Worm (Caenorhabditis elegans): ENCODE data around the gene col-148.

Gene col-148

DNA sequence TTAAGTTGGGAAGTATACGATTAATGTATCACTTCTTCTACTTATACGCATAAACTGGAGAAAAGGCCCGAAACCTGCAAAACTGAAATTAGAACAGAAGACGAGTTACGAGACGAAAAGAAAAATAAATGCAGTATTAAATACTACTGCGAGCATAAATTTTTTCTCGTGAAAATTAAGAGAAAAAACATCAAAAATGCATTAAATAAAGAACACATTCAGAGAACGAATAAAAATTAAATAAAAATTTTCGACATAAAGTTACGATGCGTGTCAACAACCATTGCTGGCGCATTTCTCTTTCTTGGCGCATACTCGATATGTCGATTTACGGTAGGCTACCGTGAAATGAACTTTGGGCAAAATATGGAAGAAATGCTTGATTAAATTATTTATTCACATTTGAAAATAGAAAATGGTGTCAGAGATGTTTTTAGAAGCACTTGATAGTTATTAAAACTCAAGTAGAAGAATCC lies 36.7 kb upstream of the col-148 start, which contains the start of the genes ZK856.19 and ZK856.11 (continued):
- peak; percentile 75 for TF ChIP-seq nhr-19 (GFP tag; conservative IDR thresholded peaks at IDR 0.05)
- peak; percentile 88 for TF ChIP-seq mep-1 (tag; optimal IDR thresholded peaks at IDR 0.05)
- peak; percentile 55; the same call in 1 of the 2 replicates for TF ChIP-seq grh-1 (GFP tag; IDR thresholded peaks at IDR 0.05)
- TF ChIP-seq ces-1 (GFP tag; optimal IDR thresholded peaks at IDR 0.05), result no peak
- TF ChIP-seq pax-3 (tag; optimal IDR thresholded peaks at IDR 0.05), result no peak
- no peak for TF ChIP-seq egl-13 (tag; optimal IDR thresholded peaks at IDR 0.05)
- peak; percentile 78 for TF ChIP-seq nhr-90 (tag; optimal IDR thresholded peaks at IDR 0.05; ENCODE audit: poor library complexity)
- TF ChIP-seq ceh-63 (GFP tag; optimal IDR thresholded peaks at IDR 0.05), result no peak
- TF ChIP-seq nhr-237 (tag; optimal IDR thresholded peaks at IDR 0.05), result no peak

DNA sequence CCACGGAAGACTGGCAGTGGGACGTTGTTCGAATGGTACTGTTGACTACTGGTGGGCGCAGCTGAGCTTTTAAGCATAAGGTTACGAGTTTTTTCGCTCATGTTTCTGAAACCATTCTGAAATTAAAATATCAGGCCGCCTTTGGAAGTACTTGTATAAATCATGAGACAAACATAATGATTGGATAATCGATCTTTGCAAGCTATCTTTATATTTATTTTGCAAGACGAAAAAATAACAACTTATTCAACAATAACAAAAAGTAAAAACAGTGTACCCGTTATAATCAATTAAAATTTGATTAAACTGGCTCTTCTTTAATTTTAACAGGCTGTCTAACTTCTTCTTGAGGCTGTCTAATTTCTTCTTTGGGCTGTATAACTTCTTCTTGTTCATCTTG lies 36.1 kb upstream of the col-148 start, which contains the start of gene ZK856.16:
Gene ZK856.16, minus strand, starts transcription at position 101 of the 400 bp plus-strand sequence.
- no peak for TF ChIP-seq ceh-88 (GFP tag; IDR thresholded peaks at IDR 0.05)

DNA sequence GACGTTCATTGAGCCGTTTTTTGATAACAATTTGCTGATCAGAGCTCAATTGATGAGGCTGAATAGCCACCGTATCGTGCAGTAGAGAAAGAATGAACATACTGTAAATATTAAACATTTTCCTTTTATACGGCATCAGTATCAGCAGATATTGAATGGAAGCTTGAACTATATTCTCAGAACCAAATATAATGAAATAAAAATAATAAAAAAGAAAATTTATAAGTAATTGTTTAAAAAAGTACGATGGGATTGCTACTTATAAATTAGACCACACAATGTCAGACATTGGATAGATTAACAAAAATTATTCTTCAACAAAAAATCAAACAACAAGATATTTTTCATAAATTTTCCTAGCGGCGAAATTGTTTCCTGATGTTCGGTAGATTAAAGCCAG lies 35.1 kb upstream of the col-148 start, which contains the start of gene rpc-25:
Gene rpc-25, minus strand, starts transcription at position 101 of the 400 bp plus-strand sequence.
- no peak for TF ChIP-seq mab-9 (GFP tag; IDR thresholded peaks at IDR 0.05)
- no peak for TF ChIP-seq C34B4.2 (tag; optimal IDR thresholded peaks at IDR 0.05)
- no peak for TF ChIP-seq zip-4 (GFP tag; optimal IDR thresholded peaks at IDR 0.05)
- TF ChIP-seq mdl-1 (tag; optimal IDR thresholded peaks at IDR 0.05), result no peak
- TF ChIP-seq nhr-76 (tag; optimal IDR thresholded peaks at IDR 0.05), result no peak
- TF ChIP-seq ceh-63 (GFP tag; optimal IDR thresholded peaks at IDR 0.05), result no peak
- no peak for TF ChIP-seq hlh-17 (GFP tag; optimal IDR thresholded peaks at IDR 0.05; ENCODE audit: borderline replicate concordance)
- no peak for TF ChIP-seq nhr-28 (tag; optimal IDR thresholded peaks at IDR 0.05)

DNA sequence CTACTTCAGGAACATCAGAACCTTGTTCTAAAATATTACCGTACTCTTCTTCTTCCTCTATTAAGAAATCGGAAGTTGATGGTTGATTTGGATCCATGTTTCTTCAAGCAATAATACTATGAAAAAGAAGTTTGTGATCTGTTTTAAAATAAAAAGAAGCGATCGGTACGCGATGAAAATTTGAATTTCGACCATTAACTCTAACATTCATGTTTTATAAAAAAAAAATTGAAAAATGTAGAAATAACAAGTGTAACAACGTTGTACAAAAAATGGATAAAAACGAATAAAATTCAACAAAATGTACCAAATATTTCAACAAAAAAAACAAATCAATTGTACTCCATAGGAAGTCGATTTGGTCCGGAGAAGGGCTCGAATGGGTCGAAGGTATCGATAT lies 31.3 kb upstream of the col-148 start, which contains the start of gene tftc-3:
Gene tftc-3, minus strand, starts transcription at position 101 of the 400 bp plus-strand sequence.
- TF ChIP-seq tbx-2 (tag; optimal IDR thresholded peaks at IDR 0.05) (no peak), fkh-8 (tag; optimal IDR thresholded peaks at IDR 0.05) (no peak)

DNA sequence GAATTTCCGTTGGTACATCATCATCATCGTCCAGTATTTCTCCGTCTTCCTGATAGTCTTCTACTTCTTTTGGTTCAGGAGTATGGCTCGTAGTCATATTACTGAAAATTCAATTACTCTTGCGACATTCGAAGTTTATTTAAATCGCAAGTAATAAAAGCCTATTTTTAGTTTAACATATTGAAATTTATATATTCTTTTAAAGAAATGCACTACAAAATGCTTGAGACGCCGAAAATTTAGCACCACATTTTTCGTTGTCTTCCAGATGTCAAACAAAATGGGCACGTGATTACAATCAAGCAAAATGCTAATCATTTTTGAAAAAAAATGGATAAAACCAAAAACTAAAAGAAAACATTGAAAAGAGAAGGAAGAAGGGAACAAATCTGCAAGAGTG lies 29.5 kb upstream of the col-148 start, which contains the start of gene zhit-3:
Gene zhit-3, minus strand, starts transcription at position 101 of the 400 bp plus-strand sequence.
- no peak for TF ChIP-seq pqm-1 (tag; optimal IDR thresholded peaks at IDR 0.05)
- no peak for TF ChIP-seq lir-3 (tag; optimal IDR thresholded peaks at IDR 0.05; ENCODE audit: poor library complexity)
- no peak for TF ChIP-seq unc-62 (GFP tag; optimal IDR thresholded peaks at IDR 0.05)
- TF ChIP-seq ceh-90 (tag; optimal IDR thresholded peaks at IDR 0.05), result no peak
- no peak for TF ChIP-seq egl-27 (tag; optimal IDR thresholded peaks at IDR 0.05)
- TF ChIP-seq rnt-1 (tag; optimal IDR thresholded peaks at IDR 0.05), result no peak
- no peak for TF ChIP-seq ceh-63 (GFP tag; optimal IDR thresholded peaks at IDR 0.05)
- no peak for TF ChIP-seq nhr-85 (tag)
- no peak for TF ChIP-seq egl-13 (tag; optimal IDR thresholded peaks at IDR 0.05)
- no peak for TF ChIP-seq fkh-8 (tag; optimal IDR thresholded peaks at IDR 0.05)
- TF ChIP-seq lin-13 (GFP tag; optimal IDR thresholded peaks at IDR 0.05), result no peak
- TF ChIP-seq sptf-1 (tag; optimal IDR thresholded peaks at IDR 0.05), result no peak
- no peak for TF ChIP-seq mef-2 (tag; optimal IDR thresholded peaks at IDR 0.05)
- TF ChIP-seq efl-3 (GFP tag; optimal IDR thresholded peaks at IDR 0.05), result no peak
- no peak for TF ChIP-seq ceh-88 (GFP tag; IDR thresholded peaks at IDR 0.05)
- TF ChIP-seq efl-1 (optimal IDR thresholded peaks at IDR 0.05), result no peak
- no peak for TF ChIP-seq efl-1 (GFP tag; optimal IDR thresholded peaks at IDR 0.05 in 1 of 2)

DNA sequence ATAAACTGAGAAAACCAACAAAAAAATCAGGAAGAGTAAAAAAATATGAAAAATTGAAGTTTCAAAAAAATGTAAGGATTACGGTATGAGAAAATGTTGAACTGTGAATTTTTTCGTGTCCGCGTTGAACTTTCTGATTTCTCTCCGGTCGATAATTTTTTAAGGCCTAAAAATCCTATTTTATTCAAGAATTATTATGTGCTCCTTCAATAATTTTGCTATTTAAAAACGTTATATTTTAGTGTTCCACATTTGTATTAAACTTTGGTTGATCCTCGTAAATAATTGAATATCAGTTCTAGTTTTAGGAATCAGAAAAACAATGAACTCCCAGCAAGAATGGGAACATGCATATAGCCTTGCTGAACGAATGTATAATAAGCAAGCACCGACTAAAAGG lies 28.9 kb upstream of the col-148 start, which contains the start of gene hpo-40:
Gene hpo-40, plus strand, starts transcription at position 301 of the 400 bp plus-strand sequence.
- TF ChIP-seq pqm-1 (tag; optimal IDR thresholded peaks at IDR 0.05) (no peak), unc-98 (GFP tag; IDR thresholded peaks at IDR 0.05) (no peak), ztf-11 (tag; optimal IDR thresholded peaks at IDR 0.05) (no peak), dpl-1 (GFP tag; optimal IDR thresholded peaks at IDR 0.05) (no peak), F16B12.6 (tag; optimal IDR thresholded peaks at IDR 0.05) (no peak), tlp-1 (tag; optimal IDR thresholded peaks at IDR 0.05) (no peak), tbx-2 (tag; optimal IDR thresholded peaks at IDR 0.05) (no peak), pax-3 (tag; optimal IDR thresholded peaks at IDR 0.05) (no peak), nhr-237 (tag; optimal IDR thresholded peaks at IDR 0.05) (no peak)
